Worm (Caenorhabditis elegans): ENCODE results near the gene C26G2.2.

C26G2.2 gene

DNA sequence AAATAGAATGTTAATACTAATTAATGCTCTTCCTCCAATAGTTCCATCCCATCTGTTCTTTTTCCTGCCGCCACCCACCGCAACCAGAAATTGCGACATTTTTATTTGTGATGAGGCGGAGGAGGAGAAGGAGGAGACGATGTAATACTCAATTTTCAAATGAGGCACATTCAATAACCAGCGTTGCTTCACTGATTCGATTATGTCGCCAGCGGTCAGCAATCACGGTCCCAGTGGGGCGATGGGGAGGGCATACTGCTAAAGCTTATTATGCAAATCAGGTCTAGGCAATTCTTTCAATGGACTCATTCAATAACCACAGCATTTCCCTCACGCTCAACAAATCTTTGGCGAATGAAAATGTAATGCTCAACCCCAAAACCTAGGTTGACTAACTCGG lies 14.9 kb upstream of the C26G2.2 start:
- TF ChIP-seq che-1 (tag; optimal IDR thresholded peaks at IDR 0.05) (no peak), pha-4 (tag; optimal IDR thresholded peaks at IDR 0.05) (no peak), fkh-10 (GFP tag; optimal IDR thresholded peaks at IDR 0.05) (peak; percentile 62), sox-2 (GFP tag; IDR thresholded peaks at IDR 0.05) (no peak), sdc-2 (tag; optimal IDR thresholded peaks at IDR 0.05) (no peak), elt-2 (tag; optimal IDR thresholded peaks at IDR 0.05) (no peak), ref-2 (tag; optimal IDR thresholded peaks at IDR 0.05) (no peak), ceh-14 (tag; optimal IDR thresholded peaks at IDR 0.05) (peak; percentile 44), Y22D7AL.16 (tag; optimal IDR thresholded peaks at IDR 0.05) (no peak), pqm-1 (tag; optimal IDR thresholded peaks at IDR 0.05) (no peak), mec-3 (tag; optimal IDR thresholded peaks at IDR 0.05; ENCODE audit: borderline replicate concordance) (no peak), ztf-16 (tag; optimal IDR thresholded peaks at IDR 0.05) (no peak), syd-9 (tag; optimal IDR thresholded peaks at IDR 0.05) (no peak), nhr-232 (tag; optimal IDR thresholded peaks at IDR 0.05) (no peak), ceh-45 (GFP tag; IDR thresholded peaks at IDR 0.05) (no peak), unc-55 (GFP tag; optimal IDR thresholded peaks at IDR 0.05) (no peak), rnt-1 (tag; optimal IDR thresholded peaks at IDR 0.05) (no peak), ceh-6 (GFP tag; optimal IDR thresholded peaks at IDR 0.05) (peak; percentile 40), nfya-1 (tag; optimal IDR thresholded peaks at IDR 0.05) (no peak), ceh-30 (tag; optimal IDR thresholded peaks at IDR 0.05) (no peak), C38D4.7 (GFP tag; optimal IDR thresholded peaks at IDR 0.05) (no peak), npax-4 (tag; optimal IDR thresholded peaks at IDR 0.05) (no peak), ceh-31 (tag; optimal IDR thresholded peaks at IDR 0.05) (peak; percentile 50), ceh-9 (tag; optimal IDR thresholded peaks at IDR 0.05) (no peak), ceh-48 (tag; optimal IDR thresholded peaks at IDR 0.05) (peak; percentile 2), unc-42 (tag; optimal IDR thresholded peaks at IDR 0.05) (peak; percentile 100), hlh-6 (tag; optimal IDR thresholded peaks at IDR 0.05) (no peak), tbx-7 (tag; optimal IDR thresholded peaks at IDR 0.05) (no peak), elt-4 (tag; optimal IDR thresholded peaks at IDR 0.05) (no peak), ceh-34 (tag; optimal IDR thresholded peaks at IDR 0.05) (no peak), gmeb-2 (tag; optimal IDR thresholded peaks at IDR 0.05) (no peak)

DNA sequence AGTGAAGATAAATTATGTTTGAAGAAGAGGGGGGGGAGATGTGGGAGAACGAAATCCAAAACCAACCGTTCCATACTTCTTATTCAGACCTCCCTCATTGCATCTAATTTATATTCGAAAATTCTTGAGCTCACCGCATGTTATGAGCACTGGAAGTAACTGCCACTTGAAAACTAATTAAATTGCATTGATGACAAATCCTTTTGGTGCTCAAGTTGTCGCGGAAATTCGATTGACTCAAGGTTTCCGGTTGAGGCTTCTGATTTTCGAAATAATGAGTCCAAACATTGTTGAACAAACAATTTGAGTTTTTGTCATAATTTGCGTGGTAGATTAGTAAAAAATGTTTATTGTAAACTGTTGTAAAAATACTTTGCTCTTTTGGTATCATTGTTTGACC lies 12.1 kb upstream of the C26G2.2 start:
- TF ChIP-seq Y22D7AL.16 (tag; optimal IDR thresholded peaks at IDR 0.05) (no peak), unc-42 (tag; optimal IDR thresholded peaks at IDR 0.05) (peak; percentile 57)

DNA sequence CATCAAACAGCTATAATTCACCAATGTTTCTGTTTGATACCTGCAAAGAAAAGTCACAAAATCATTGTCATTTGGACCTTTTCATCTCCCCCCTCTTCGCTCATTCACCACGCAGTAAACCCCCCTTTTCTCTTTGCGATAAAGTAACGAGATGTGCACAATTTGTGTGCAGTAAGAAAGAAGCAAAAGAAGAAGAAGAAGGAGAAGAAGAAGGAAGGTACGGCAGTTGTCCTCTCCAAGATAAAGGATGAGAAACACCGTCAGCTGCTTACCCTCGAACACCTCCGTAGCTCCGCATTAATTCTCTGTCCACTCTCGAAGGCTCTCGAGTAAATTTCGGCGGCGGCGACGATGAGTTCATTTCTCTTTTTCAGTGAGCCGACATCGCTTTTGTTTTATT lies 10.6 kb upstream of the C26G2.2 start:
- TF ChIP-seq ref-2 (tag; optimal IDR thresholded peaks at IDR 0.05) (peak; percentile 10), gmeb-2 (tag; optimal IDR thresholded peaks at IDR 0.05) (no peak), tbx-2 (tag; optimal IDR thresholded peaks at IDR 0.05) (peak; percentile 18), unc-55 (GFP tag; optimal IDR thresholded peaks at IDR 0.05) (peak; percentile 64), mec-3 (tag; optimal IDR thresholded peaks at IDR 0.05; ENCODE audit: borderline replicate concordance) (no peak), rnt-1 (tag; optimal IDR thresholded peaks at IDR 0.05) (peak; percentile 52), ceh-18 (tag; optimal IDR thresholded peaks at IDR 0.05) (peak; percentile 60), nfya-1 (tag; optimal IDR thresholded peaks at IDR 0.05) (peak; percentile 16), fkh-6 (tag; optimal IDR thresholded peaks at IDR 0.05) (no peak)

DNA sequence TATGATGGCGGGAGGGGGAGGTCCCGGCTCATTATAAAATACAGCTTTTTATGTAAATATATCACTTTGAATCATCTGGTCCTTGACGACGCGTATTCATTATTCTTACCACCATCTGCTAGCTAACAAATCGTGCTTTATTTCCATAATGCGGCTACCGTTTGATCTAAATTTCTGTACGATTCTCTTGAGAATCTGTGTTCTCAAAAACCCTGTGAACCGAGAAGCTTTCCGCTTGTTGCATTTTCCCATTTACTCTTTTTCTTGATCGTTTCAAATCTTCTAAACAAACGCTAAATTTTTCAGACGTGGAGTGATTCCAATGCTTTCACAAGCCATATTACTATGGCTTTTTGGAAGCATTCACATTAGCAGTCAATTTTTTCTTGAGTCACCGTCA lies 9.5 kb upstream of the C26G2.2 start, which contains the start of gene syg-2:
syg-2 (plus strand) TSS at position 301 of the 400 bp plus-strand sequence.
- TF ChIP-seq K09A11.1 (tag; optimal IDR thresholded peaks at IDR 0.05; ENCODE audit: insufficient read depth) = no peak

DNA sequence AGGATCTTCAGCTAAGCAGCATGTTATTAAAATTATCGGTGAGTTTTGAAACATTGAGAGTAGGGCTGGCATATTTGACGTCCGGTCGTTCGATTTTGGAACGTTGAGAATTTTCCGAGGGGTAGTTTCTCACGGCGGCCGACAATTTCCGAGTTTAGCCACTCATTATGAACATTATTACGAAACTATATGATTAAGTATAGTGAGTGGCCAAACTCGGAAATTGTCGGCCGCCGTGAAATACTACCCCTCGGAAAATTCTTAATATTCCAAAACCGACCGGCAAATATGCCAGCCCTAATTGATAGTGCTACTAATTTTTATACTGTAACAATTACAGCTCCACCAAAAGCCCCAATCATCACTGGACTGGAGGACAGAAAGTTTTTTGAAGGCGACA lies 6.7 kb upstream of the C26G2.2 start:
- TF ChIP-seq T23F11.4 (GFP tag; optimal IDR thresholded peaks at IDR 0.05) (no peak), ceh-18 (tag; optimal IDR thresholded peaks at IDR 0.05) (no peak), hlh-6 (tag; optimal IDR thresholded peaks at IDR 0.05) (no peak), ceh-48 (tag; optimal IDR thresholded peaks at IDR 0.05) (no peak)
